Fruit fly (Drosophila melanogaster): Measurements from ENCODE around the gene Dhps.

DNA sequence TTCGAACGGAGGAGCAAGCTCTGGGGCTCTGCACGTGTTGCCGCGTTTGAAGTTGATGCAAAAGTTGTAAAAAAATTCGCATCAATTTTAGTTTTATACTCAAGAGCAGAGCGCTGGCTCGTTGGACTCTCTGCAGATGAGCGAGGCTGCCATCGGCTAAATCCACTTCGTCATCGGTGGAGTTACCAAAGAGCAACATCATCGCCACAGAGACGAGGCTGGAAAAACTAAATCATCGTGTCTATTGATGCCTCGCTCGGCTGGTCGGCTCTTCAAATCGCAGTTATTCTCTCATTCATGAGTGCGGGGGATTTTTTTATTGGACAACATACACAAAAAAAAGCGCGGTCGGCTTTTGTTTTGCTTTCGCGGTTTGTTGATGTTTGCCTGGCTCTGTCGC, 32.6 kb upstream of the Dhps start, which contains the start of gene CG13675:
- TF ChIP-seq CTCF (optimal IDR thresholded peaks at IDR 0.05): no peak
- TF ChIP-seq CG8478 (optimal IDR thresholded peaks at IDR 0.05): no peak

All from S2 (cell line).